Fruit fly (Drosophila melanogaster) whole organism, embryonic: ENCODE measurements around the gene CG42820.
A peak's percentile ranks its signal among the peaks of the same experiment; 100 is the strongest.

Experiments used
- C15 ChIP-seq: fragments of 200-800 bp; sonication (Bioruptor generic); IDR thresholded peaks from 3 replicates; pipeline ENCODE4 v1.3.6; 2022; ENCODE audit warnings: missing biosample characterization, missing genetic modification characterization
- CG1024 ChIP-seq: fragments of 200-800 bp; sonication (Bioruptor generic); IDR thresholded peaks from 2 replicates; pipeline ENCODE4 v1.3.6; 2022; ENCODE audit warnings: missing biosample characterization, missing genetic modification characterization
- CG11695 ChIP-seq: fragments of 200-800 bp; sonication (Bioruptor generic); IDR thresholded peaks from 3 replicates; pipeline ENCODE4 v1.3.6; 2022; ENCODE audit warnings: missing biosample characterization, missing genetic modification characterization
- CG12299 ChIP-seq: fragments of 200-800 bp; sonication (Bioruptor generic); optimal IDR thresholded peaks from 2 replicates; lab custom pipeline; 2018; ENCODE audit warnings: missing biosample characterization, mild to moderate bottlenecking, missing genetic modification characterization
- CG12391 ChIP-seq: fragments of 200-800 bp; sonication (Bioruptor generic); optimal IDR thresholded peaks from 3 replicates; lab custom pipeline; 2018; ENCODE audit warnings: missing biosample characterization, mild to moderate bottlenecking, missing genetic modification characterization, moderate library complexity
- CG12659 ChIP-seq: fragments of 200-800 bp; sonication (Bioruptor generic); optimal IDR thresholded peaks from 3 replicates; lab custom pipeline; 2017; ENCODE audit warnings: mild to moderate bottlenecking, missing biosample characterization, missing genetic modification reagents, missing genetic modification characterization
- CG14441 ChIP-seq: fragments of 200-800 bp; sonication (Bioruptor generic); IDR thresholded peaks from 2 replicates; pipeline ENCODE4 v1.3.6; 2022; ENCODE audit warnings: missing biosample characterization, missing genetic modification characterization
- CG1602 ChIP-seq: fragments of 200-800 bp; sonication (Bioruptor generic); optimal IDR thresholded peaks from 3 replicates; lab custom pipeline; 2016; ENCODE audit warnings: missing biosample characterization, missing genetic modification characterization
- CG16863 ChIP-seq: fragments of 200-800 bp; sonication (Bioruptor generic); optimal IDR thresholded peaks from 3 replicates; lab custom pipeline; 2016; ENCODE audit warnings: missing biosample characterization, missing genetic modification characterization
- CG1792 ChIP-seq: fragments of 200-800 bp; sonication (Bioruptor generic); optimal IDR thresholded peaks from 2 replicates; lab custom pipeline; 2016; ENCODE audit warnings: missing biosample characterization, missing genetic modification characterization
- CG1832 ChIP-seq: fragments of 200-800 bp; sonication (Bioruptor generic); optimal IDR thresholded peaks from 2 replicates; lab custom pipeline; 2017; ENCODE audit warnings: missing biosample characterization, mild to moderate bottlenecking, missing genetic modification characterization, inconsistent platforms
- CG2199 ChIP-seq: fragments of 200-800 bp; sonication (Bioruptor generic); IDR thresholded peaks from 3 replicates; pipeline ENCODE4 v1.3.6; 2022; ENCODE audit warnings: missing biosample characterization, missing genetic modification characterization
- CG30431 ChIP-seq: fragments of 200-800 bp; sonication (Bioruptor generic); optimal IDR thresholded peaks from 2 replicates; lab custom pipeline; 2017; ENCODE audit warnings: missing biosample characterization, missing genetic modification characterization
- CG32767 ChIP-seq: fragments of 200-800 bp; sonication (Bioruptor generic); IDR thresholded peaks from 2 replicates; pipeline ENCODE4 v1.3.6; 2022; ENCODE audit warnings: missing biosample characterization, missing genetic modification characterization
- CG3281 ChIP-seq: fragments of 200-800 bp; sonication (Bioruptor generic); optimal IDR thresholded peaks from 3 replicates; lab custom pipeline; 2017; ENCODE audit warnings: missing biosample characterization, mild to moderate bottlenecking, missing genetic modification characterization
- CG34376 ChIP-seq: fragments of 200-800 bp; sonication (Bioruptor generic); optimal IDR thresholded peaks from 2 replicates; lab custom pipeline; 2018; ENCODE audit warnings: missing biosample characterization, mild to moderate bottlenecking, missing genetic modification characterization
- CG4328 ChIP-seq: fragments of 200-800 bp; sonication (Bioruptor generic); optimal IDR thresholded peaks from 3 replicates; lab custom pipeline; 2017; ENCODE audit warnings: missing biosample characterization, missing genetic modification reagents, missing genetic modification characterization
- CG4404 ChIP-seq: fragments of 200-800 bp; sonication (Bioruptor generic); IDR thresholded peaks from 2 replicates; pipeline ENCODE4 v1.3.6; 2022; ENCODE audit warnings: missing biosample characterization, missing genetic modification characterization
- CG7963 ChIP-seq: fragments of 200-800 bp; sonication (Bioruptor generic); IDR thresholded peaks from 3 replicates; pipeline ENCODE4 v1.3.6; 2022; ENCODE audit warnings: missing biosample characterization, missing genetic modification characterization; ENCODE audit not compliant: partially characterized antibody
- CG8290 ChIP-seq, 3 experiments: fragments of 200-800 bp; sonication (Bioruptor generic); optimal IDR thresholded peaks; 2 replicates each; lab custom pipeline; 2016 to 2019; ENCODE audit warnings: missing biosample characterization in 3 of 3, missing genetic modification characterization in 3 of 3, mild to moderate bottlenecking in 2 of 3, moderate library complexity in 1 of 3
- CG9437 ChIP-seq: fragments of 200-800 bp; sonication (Bioruptor generic); optimal IDR thresholded peaks from 2 replicates; lab custom pipeline; 2018; ENCODE audit warnings: missing biosample characterization, mild to moderate bottlenecking, missing genetic modification characterization
- CG9797 ChIP-seq: fragments of 200-800 bp; sonication (Bioruptor generic); optimal IDR thresholded peaks from 3 replicates; lab custom pipeline; 2018; ENCODE audit warnings: missing biosample characterization, mild to moderate bottlenecking, missing genetic modification characterization
- CrebB ChIP-seq: fragments of 200-800 bp; sonication (Bioruptor generic); optimal IDR thresholded peaks from 3 replicates; lab custom pipeline; 2018; ENCODE audit warnings: missing biosample characterization, mild to moderate bottlenecking, missing genetic modification characterization
- D ChIP-seq, 2 experiments: fragments of 200-800 bp in 1 of 2; fragments of >200 bp in 1 of 2; sonication (Bioruptor generic) in 1 of 2; optimal IDR thresholded peaks; 2 replicates in 1 of 2; 3 replicates in 1 of 2; lab custom pipeline; 2017; ENCODE audit warnings: mild to moderate bottlenecking in 1 of 2, missing biosample characterization in 1 of 2, missing genetic modification characterization in 1 of 2, missing genetic modification reagents in 1 of 2
- Dll ChIP-seq: fragments of 200-800 bp; sonication (Bioruptor generic); IDR thresholded peaks from 4 replicates; pipeline ENCODE4 v1.3.6; 2022; ENCODE audit warnings: missing biosample characterization, missing genetic modification characterization; ENCODE audit not compliant: partially characterized antibody
- Gug ChIP-seq: fragments of 200-800 bp; sonication (Bioruptor generic); IDR thresholded peaks from 4 replicates; pipeline ENCODE4 v1.3.6; 2022; ENCODE audit warnings: missing biosample characterization, missing genetic modification characterization
- HmgD ChIP-seq: fragments of 200-800 bp; sonication (Bioruptor generic); optimal IDR thresholded peaks from 3 replicates; lab custom pipeline; 2016; ENCODE audit warnings: missing biosample characterization, missing genetic modification characterization
- Hr39 ChIP-seq: fragments of >200 bp; optimal IDR thresholded peaks from 2 replicates; lab custom pipeline; 2017
- Hr51 ChIP-seq, 2 experiments: fragments of 200-800 bp; sonication (Bioruptor generic); optimal IDR thresholded peaks; 2 replicates in 1 of 2; 3 replicates in 1 of 2; lab custom pipeline; 2016 to 2018; ENCODE audit warnings: missing biosample characterization in 2 of 2, missing genetic modification characterization in 2 of 2, mild to moderate bottlenecking in 1 of 2, moderate library complexity in 1 of 2
- MTF-1 ChIP-seq: fragments of 200-800 bp; sonication (Bioruptor generic); optimal IDR thresholded peaks from 2 replicates; lab custom pipeline; 2018; ENCODE audit warnings: missing biosample characterization, mild to moderate bottlenecking, missing genetic modification characterization, borderline replicate concordance
- Trl ChIP-seq, 3 experiments: fragments of >200 bp in 2 of 3; fragments of 200-800 bp in 1 of 3; sonication (Bioruptor generic) in 1 of 3; optimal IDR thresholded peaks; 2 replicates in 1 of 3; 3 replicates in 2 of 3; lab custom pipeline; 2016 to 2017; ENCODE audit warnings: missing biosample characterization in 1 of 3, missing genetic modification characterization in 1 of 3
- cato ChIP-seq: fragments of 200-800 bp; sonication (Bioruptor generic); optimal IDR thresholded peaks from 2 replicates; lab custom pipeline; 2016; ENCODE audit warnings: missing biosample characterization, missing genetic modification characterization, borderline replicate concordance
- caup ChIP-seq: fragments of 200-800 bp; sonication (Bioruptor generic); optimal IDR thresholded peaks from 3 replicates; lab custom pipeline; 2017; ENCODE audit warnings: missing biosample characterization, mild to moderate bottlenecking, missing genetic modification characterization, moderate library complexity; ENCODE audit not compliant: severe bottlenecking
- eyg ChIP-seq: fragments of 200-800 bp; sonication (Bioruptor generic); optimal IDR thresholded peaks from 3 replicates; lab custom pipeline; 2016; ENCODE audit warnings: missing biosample characterization, missing genetic modification characterization
- gfzf ChIP-seq: fragments of 200-800 bp; sonication (Bioruptor generic); optimal IDR thresholded peaks from 2 replicates; lab custom pipeline; 2016; ENCODE audit warnings: missing biosample characterization, mild to moderate bottlenecking, missing genetic modification characterization, moderate library complexity
- inv ChIP-seq: fragments of 200-800 bp; sonication (Bioruptor generic); IDR thresholded peaks from 2 replicates; pipeline ENCODE4 v1.3.6; 2022; ENCODE audit warnings: missing biosample characterization, missing genetic modification characterization; ENCODE audit not compliant: partially characterized antibody
- maf-S ChIP-seq: fragments of 200-800 bp; sonication (Bioruptor generic); optimal IDR thresholded peaks from 2 replicates; lab custom pipeline; 2016; ENCODE audit warnings: missing biosample characterization, missing genetic modification characterization
- nau ChIP-seq: fragments of 200-800 bp; sonication (Bioruptor generic); optimal IDR thresholded peaks from 3 replicates; lab custom pipeline; 2017; ENCODE audit warnings: missing biosample characterization, mild to moderate bottlenecking, missing genetic modification characterization, missing genetic modification reagents
- oc ChIP-seq: fragments of 200-800 bp; sonication (Bioruptor generic); optimal IDR thresholded peaks from 2 replicates; lab custom pipeline; 2018; ENCODE audit warnings: missing biosample characterization, mild to moderate bottlenecking, missing genetic modification characterization, moderate library complexity
- onecut ChIP-seq: fragments of 200-800 bp; sonication (Bioruptor generic); IDR thresholded peaks from 2 replicates; pipeline ENCODE4 v1.3.6; 2022; ENCODE audit warnings: missing biosample characterization, missing genetic modification characterization
- pum ChIP-seq: fragments of 200-800 bp; sonication (Bioruptor generic); optimal IDR thresholded peaks from 2 replicates; lab custom pipeline; 2016; ENCODE audit warnings: missing biosample characterization, missing genetic modification characterization
- slou ChIP-seq: fragments of 200-800 bp; sonication (Bioruptor generic); optimal IDR thresholded peaks from 3 replicates; lab custom pipeline; 2016; ENCODE audit warnings: missing biosample characterization, missing genetic modification characterization
- sna ChIP-seq: fragments of 200-800 bp; sonication (Bioruptor generic); IDR thresholded peaks from 2 replicates; pipeline ENCODE4 v1.3.6; 2022; ENCODE audit warnings: missing biosample characterization, missing genetic modification characterization; ENCODE audit not compliant: partially characterized antibody
- toy ChIP-seq: fragments of 200-800 bp; sonication (Bioruptor generic); IDR thresholded peaks from 2 replicates; pipeline ENCODE4 v1.3.6; 2022; ENCODE audit warnings: missing biosample characterization, missing genetic modification characterization
- twi ChIP-seq: fragments of 200-800 bp; optimal IDR thresholded peaks from 2 replicates; lab custom pipeline; 2019; ENCODE audit warnings: missing biosample characterization, mild to moderate bottlenecking, missing genetic modification characterization, moderate library complexity
- z ChIP-seq: fragments of 200-800 bp; sonication (Bioruptor generic); IDR thresholded peaks from 3 replicates; pipeline ENCODE4 v1.3.6; 2022; ENCODE audit warnings: missing biosample characterization, missing genetic modification characterization

CG42820 gene

DNA sequence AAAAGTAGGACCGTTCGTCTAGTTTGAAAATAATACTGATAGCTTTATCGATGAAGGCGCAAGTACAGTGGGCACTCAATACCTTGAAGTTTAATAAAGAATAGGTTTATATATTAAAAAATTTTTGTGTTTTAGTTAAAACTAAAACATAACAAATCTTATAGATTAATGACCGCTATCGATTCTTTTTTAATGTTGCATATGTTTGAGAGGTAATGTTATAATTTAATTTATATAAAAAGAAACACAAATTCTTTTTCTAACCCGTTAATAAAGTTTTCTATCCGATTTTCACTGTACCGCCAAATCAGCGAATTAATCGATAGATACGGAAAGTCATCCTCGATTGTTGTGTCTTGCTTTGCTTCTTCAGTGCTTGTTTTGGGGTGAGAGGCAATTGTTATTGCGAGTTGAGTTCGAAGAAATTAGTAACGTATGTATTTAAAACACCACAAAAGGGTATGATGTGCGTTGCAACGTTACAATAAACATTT lies 8.0 kb downstream of the CG42820 start, which contains the start of the genes Dad1 and CG13384 (continued):
- TF ChIP-seq CG12659 (peak; percentile 97), oc (tag; lab: Kevin White, UChicago) (peak; percentile 91), Hr39 (lab: Kevin White, UChicago) (no peak), MTF-1 (GFP tag; lab: Kevin White, UChicago) (peak; percentile 64), Hr51 (GFP tag; optimal IDR thresholded peaks at IDR 0.05; lab: Kevin White, UChicago) (peak; percentile 75 to 94), maf-S (peak; percentile 66), CG9437 (GFP tag; lab: Kevin White, UChicago) (peak; percentile 87), caup (GFP tag; lab: Kevin White, UChicago) (peak; percentile 89), CG7963 (no peak), CG1832 (GFP tag; lab: Kevin White, UChicago) (no peak), twi (peak; percentile 90)

DNA sequence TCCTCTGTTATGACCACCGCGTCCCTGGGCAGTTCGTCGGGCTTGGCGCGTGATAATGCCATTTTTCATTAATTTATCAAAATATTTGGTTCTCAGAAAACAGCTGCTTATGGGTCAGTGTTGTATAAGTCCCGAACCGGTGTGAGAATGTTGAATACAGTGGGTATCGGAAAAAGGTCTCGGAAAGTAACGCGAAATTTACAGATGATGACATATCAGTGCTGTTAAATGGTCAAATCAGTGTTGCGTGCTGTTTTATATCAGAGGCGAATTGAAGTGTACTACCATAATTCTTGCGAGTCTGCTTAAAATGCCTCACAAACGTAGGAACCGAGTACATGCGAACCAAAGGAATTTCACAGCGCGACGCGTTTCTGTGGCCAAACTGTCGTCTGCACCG lies 9.6 kb downstream of the CG42820 start, which contains the start of the genes CG13392 and Rcd4:
Gene CG13392, minus strand, starts transcription at position 162 of the 400 bp plus-strand sequence.
Gene Rcd4, plus strand, starts transcription at position 216 of the 400 bp plus-strand sequence.
- TF ChIP-seq CG4404 (GFP tag; lab: Robert Waterston, UW) (peak; percentile 48; the same call in 1 of the 2 replicates), nau (peak; percentile 32), CG3281 (GFP tag; lab: Kevin White, UChicago) (peak; percentile 60), CG1602 (GFP tag; lab: Kevin White, UChicago) (peak; percentile 7), sna (GFP tag; lab: Robert Waterston, UW) (peak; percentile 71; the same call in 1 of the 2 replicates), onecut (GFP tag; lab: Robert Waterston, UW) (peak; percentile 49; the same call in 1 of the 2 replicates), CG14441 (GFP tag; lab: Robert Waterston, UW) (peak; percentile 36; the same call in 1 of the 2 replicates), CG16863 (peak; percentile 66), CG1024 (GFP tag; lab: Robert Waterston, UW) (0 out of 2 replicates have a peak, but pooled peaks have one; percentile 16), HmgD (GFP tag; lab: Kevin White, UChicago) (peak; percentile 63), cato (GFP tag; lab: Kevin White, UChicago) (no peak), gfzf (GFP tag; lab: Kevin White, UChicago) (peak; percentile 44), eyg (GFP tag; lab: Kevin White, UChicago) (peak; percentile 10), Dll (GFP tag; lab: Robert Waterston, UW) (peak; percentile 63; the same call in 2 of the 4 replicates), Trl (optimal IDR thresholded peaks at IDR 0.05; lab: Kevin White, UChicago) (no peak), Trl (GFP tag; optimal IDR thresholded peaks at IDR 0.05; lab: Kevin White, UChicago) (peak; percentile 75), toy (no peak), CG9797 (peak; percentile 33), CG32767 (GFP tag; lab: Robert Waterston, UW) (no peak), C15 (GFP tag; lab: Robert Waterston, UW) (no peak), CG12299 (tag; lab: Kevin White, UChicago) (peak; percentile 41), pum (GFP tag; lab: Kevin White, UChicago) (peak; percentile 61), CG30431 (GFP tag; lab: Kevin White, UChicago) (no peak), z (GFP tag; lab: Robert Waterston, UW) (no peak), inv (GFP tag; lab: Robert Waterston, UW) (0 out of 2 replicates have a peak, but pooled peaks have one; percentile 22), CG1792 (peak; percentile 49), Gug (GFP tag; lab: Robert Waterston, UW) (peak; percentile 48; the same call in 1 of the 4 replicates), CG4328 (GFP tag; lab: Kevin White, UChicago) (peak; percentile 35), CG8290 (GFP tag; optimal IDR thresholded peaks at IDR 0.05; lab: Kevin White, UChicago) (peak; percentile 70), CG8290 (tag; optimal IDR thresholded peaks at IDR 0.05; lab: Kevin White, UChicago) (peak; percentile 42 to 96), CrebB (tag; lab: Kevin White, UChicago) (peak; percentile 50), CG2199 (GFP tag; lab: Robert Waterston, UW) (no peak), twi (peak; percentile 40), CG34376 (GFP tag; lab: Kevin White, UChicago) (peak; percentile 66), CG12391 (peak; percentile 47), D (optimal IDR thresholded peaks at IDR 0.05; lab: Kevin White, UChicago) (no peak), D (GFP tag; optimal IDR thresholded peaks at IDR 0.05; lab: Kevin White, UChicago) (no peak), slou (GFP tag; lab: Kevin White, UChicago) (peak; percentile 10), CG11695 (GFP tag; lab: Robert Waterston, UW) (no peak; the same call in 2 of the 3 replicates)
